Fruit fly (Drosophila melanogaster) whole organism, embryonic: Measurements from ENCODE around the gene Vps53.

Experiments used
- CG11085 ChIP-seq: fragments of 200-800 bp; sonication (Bioruptor generic); IDR thresholded peaks from 2 replicates; pipeline ENCODE4 v1.3.6; 2022; ENCODE audit warnings: missing biosample characterization, missing genetic modification characterization
- CG12769 ChIP-seq: fragments of 200-800 bp; sonication (Bioruptor generic); optimal IDR thresholded peaks from 2 replicates; lab custom pipeline; 2019; ENCODE audit warnings: missing biosample characterization, mild to moderate bottlenecking, missing genetic modification characterization, moderate library complexity
- CG13296 ChIP-seq: fragments of 200-800 bp; sonication (Bioruptor generic); optimal IDR thresholded peaks from 3 replicates; lab custom pipeline; 2018; ENCODE audit warnings: missing biosample characterization, mild to moderate bottlenecking, missing genetic modification characterization
- CG14441 ChIP-seq: fragments of 200-800 bp; sonication (Bioruptor generic); IDR thresholded peaks from 2 replicates; pipeline ENCODE4 v1.3.6; 2022; ENCODE audit warnings: missing biosample characterization, missing genetic modification characterization
- CG15073 ChIP-seq: fragments of 200-800 bp; sonication (Bioruptor generic); optimal IDR thresholded peaks from 2 replicates; lab custom pipeline; 2016; ENCODE audit warnings: missing biosample characterization, missing genetic modification characterization
- CG1647 ChIP-seq: fragments of 200-800 bp; sonication (Bioruptor generic); optimal IDR thresholded peaks from 3 replicates; lab custom pipeline; 2016; ENCODE audit warnings: missing biosample characterization, missing genetic modification characterization
- CG16813 ChIP-seq: fragments of 200-800 bp; sonication (Bioruptor generic); IDR thresholded peaks from 3 replicates; pipeline ENCODE4 v1.3.6; 2022; ENCODE audit warnings: missing biosample characterization, missing genetic modification characterization; ENCODE audit not compliant: partially characterized antibody
- CG17612 ChIP-seq: fragments of 200-800 bp; sonication (Bioruptor generic); IDR thresholded peaks from 2 replicates; pipeline ENCODE4 v1.3.6; 2022; ENCODE audit warnings: missing biosample characterization, missing genetic modification characterization
- CG1792 ChIP-seq: fragments of 200-800 bp; sonication (Bioruptor generic); optimal IDR thresholded peaks from 2 replicates; lab custom pipeline; 2016; ENCODE audit warnings: missing biosample characterization, missing genetic modification characterization
- CG2129 ChIP-seq: fragments of 200-800 bp; sonication (Bioruptor generic); IDR thresholded peaks from 2 replicates; pipeline ENCODE4 v1.3.6; 2022; ENCODE audit warnings: missing biosample characterization, missing genetic modification characterization; ENCODE audit not compliant: partially characterized antibody
- CG2202 ChIP-seq: fragments of 200-800 bp; sonication (Bioruptor generic); optimal IDR thresholded peaks from 2 replicates; lab custom pipeline; 2018; ENCODE audit warnings: missing biosample characterization, mild to moderate bottlenecking, missing genetic modification characterization
- CG31388 ChIP-seq: fragments of 200-800 bp; sonication (Bioruptor generic); optimal IDR thresholded peaks from 2 replicates; lab custom pipeline; 2016; ENCODE audit warnings: missing biosample characterization, missing genetic modification characterization
- CG4328 ChIP-seq: fragments of 200-800 bp; sonication (Bioruptor generic); optimal IDR thresholded peaks from 3 replicates; lab custom pipeline; 2017; ENCODE audit warnings: missing biosample characterization, missing genetic modification reagents, missing genetic modification characterization
- CG5245 ChIP-seq: fragments of 200-800 bp; sonication (Bioruptor generic); optimal IDR thresholded peaks from 3 replicates; lab custom pipeline; 2016; ENCODE audit warnings: missing biosample characterization, missing genetic modification characterization
- CG6813 ChIP-seq: fragments of 200-800 bp; sonication (Bioruptor generic); optimal IDR thresholded peaks from 2 replicates; lab custom pipeline; 2017; ENCODE audit warnings: missing biosample characterization, missing genetic modification characterization, mild to moderate bottlenecking, moderate library complexity, missing genetic modification reagents
- CG7839 ChIP-seq: fragments of 200-800 bp; sonication (Bioruptor generic); optimal IDR thresholded peaks from 3 replicates; lab custom pipeline; 2018; ENCODE audit warnings: missing biosample characterization, mild to moderate bottlenecking, missing genetic modification characterization, moderate library complexity
- CG8924 ChIP-seq: fragments of 200-800 bp; optimal IDR thresholded peaks from 3 replicates; lab custom pipeline; 2019; ENCODE audit warnings: missing biosample characterization, mild to moderate bottlenecking, missing genetic modification characterization, moderate library complexity
- D19B ChIP-seq: fragments of 200-800 bp; sonication (Bioruptor generic); optimal IDR thresholded peaks from 2 replicates; lab custom pipeline; 2017; ENCODE audit warnings: missing biosample characterization, mild to moderate bottlenecking, missing genetic modification characterization
- Doc3 ChIP-seq: fragments of 200-800 bp; sonication (Bioruptor generic); IDR thresholded peaks from 3 replicates; pipeline ENCODE4 v1.3.6; 2022; ENCODE audit warnings: missing biosample characterization, missing genetic modification characterization; ENCODE audit not compliant: partially characterized antibody
- HLH4C ChIP-seq: fragments of 200-800 bp; sonication (Bioruptor generic); IDR thresholded peaks from 3 replicates; pipeline ENCODE4 v1.3.6; 2022; ENCODE audit warnings: missing biosample characterization, missing genetic modification characterization; ENCODE audit not compliant: partially characterized antibody
- Kr ChIP-seq: fragments of 200-800 bp; sonication (Bioruptor generic); optimal IDR thresholded peaks from 2 replicates; lab custom pipeline; 2017; ENCODE audit warnings: missing biosample characterization, mild to moderate bottlenecking, missing genetic modification characterization
- Lim3 ChIP-seq: fragments of 200-800 bp; sonication (Bioruptor generic); IDR thresholded peaks from 2 replicates; pipeline ENCODE4 v1.3.6; 2022; ENCODE audit warnings: missing biosample characterization, missing genetic modification characterization
- Med ChIP-seq: fragments of 200-800 bp; sonication (Bioruptor generic); peaks from one replicate; lab custom pipeline; 2016; ENCODE audit warnings: missing biosample characterization, missing genetic modification characterization, mild to moderate bottlenecking, inconsistent platforms, moderate library complexity
- Meics ChIP-seq: fragments of 200-800 bp; sonication (Bioruptor generic); optimal IDR thresholded peaks from 2 replicates; lab custom pipeline; 2017; ENCODE audit warnings: missing biosample characterization, mild to moderate bottlenecking, missing genetic modification characterization
- Stat92E ChIP-seq, 3 experiments: fragments of >200 bp in 2 of 3; fragments of 200-800 bp in 1 of 3; sonication (Bioruptor generic) in 1 of 3; optimal IDR thresholded peaks; 2 replicates each; lab custom pipeline; 2017 to 2019; ENCODE audit warnings: missing biosample characterization in 3 of 3, missing genetic modification characterization in 3 of 3, mild to moderate bottlenecking in 1 of 3, moderate library complexity in 1 of 3
- Trl ChIP-seq, 3 experiments: fragments of >200 bp in 2 of 3; fragments of 200-800 bp in 1 of 3; sonication (Bioruptor generic) in 1 of 3; optimal IDR thresholded peaks; 2 replicates in 1 of 3; 3 replicates in 2 of 3; lab custom pipeline; 2016 to 2017; ENCODE audit warnings: missing biosample characterization in 1 of 3, missing genetic modification characterization in 1 of 3
- bbx ChIP-seq: fragments of 200-800 bp; sonication (Bioruptor generic); IDR thresholded peaks from 2 replicates; pipeline ENCODE4 v1.3.6; 2022; ENCODE audit warnings: missing biosample characterization, missing genetic modification characterization; ENCODE audit not compliant: partially characterized antibody
- bcd ChIP-seq: fragments of 200-800 bp; sonication (Bioruptor generic); optimal IDR thresholded peaks from 2 replicates; lab custom pipeline; 2017; ENCODE audit warnings: missing biosample characterization, mild to moderate bottlenecking, missing genetic modification characterization
- bowl ChIP-seq: fragments of 200-800 bp; sonication (Bioruptor generic); IDR thresholded peaks from 2 replicates; pipeline ENCODE4 v1.3.6; 2022; ENCODE audit warnings: missing biosample characterization, missing genetic modification characterization
- croc ChIP-seq: fragments of 200-800 bp; sonication (Bioruptor generic); conservative IDR thresholded peaks from 3 replicates; pipeline ENCODE4 v1.3.6; 2022; ENCODE audit warnings: missing biosample characterization, missing genetic modification characterization
- dpn ChIP-seq, 2 experiments: fragments of 200-800 bp; sonication (Bioruptor generic); optimal IDR thresholded peaks; 3 replicates each; lab custom pipeline; 2016; ENCODE audit warnings: missing biosample characterization in 2 of 2, missing genetic modification characterization in 2 of 2
- gcm2 ChIP-seq: fragments of 200-800 bp; sonication (Bioruptor generic); optimal IDR thresholded peaks from 2 replicates; lab custom pipeline; 2016; ENCODE audit warnings: missing biosample characterization, missing genetic modification characterization
- kah ChIP-seq: fragments of 200-800 bp; sonication (Bioruptor generic); optimal IDR thresholded peaks from 2 replicates; lab custom pipeline; 2018; ENCODE audit warnings: missing biosample characterization, mild to moderate bottlenecking, missing genetic modification characterization
- kni ChIP-seq: fragments of 200-800 bp; sonication (Bioruptor generic); optimal IDR thresholded peaks from 3 replicates; lab custom pipeline; 2017; ENCODE audit warnings: mild to moderate bottlenecking, missing biosample characterization, missing genetic modification reagents, missing genetic modification characterization
- maf-S ChIP-seq: fragments of 200-800 bp; sonication (Bioruptor generic); optimal IDR thresholded peaks from 2 replicates; lab custom pipeline; 2016; ENCODE audit warnings: missing biosample characterization, missing genetic modification characterization
- mld ChIP-seq: fragments of 200-800 bp; sonication (Bioruptor generic); IDR thresholded peaks from 3 replicates; pipeline ENCODE4 v1.3.6; 2022; ENCODE audit warnings: missing biosample characterization, missing genetic modification characterization; ENCODE audit not compliant: partially characterized antibody
- pita ChIP-seq: fragments of 200-800 bp; sonication (Bioruptor generic); optimal IDR thresholded peaks from 2 replicates; lab custom pipeline; 2017; ENCODE audit warnings: missing biosample characterization, mild to moderate bottlenecking, missing genetic modification characterization
- pros ChIP-seq: fragments of 200-800 bp; sonication (Bioruptor generic); optimal IDR thresholded peaks from 3 replicates; lab custom pipeline; 2019; ENCODE audit warnings: missing biosample characterization, mild to moderate bottlenecking, missing genetic modification characterization, moderate library complexity
- sens ChIP-seq: fragments of 200-800 bp; sonication (Bioruptor generic); peaks from one replicate; lab custom pipeline; 2016; ENCODE audit warnings: missing biosample characterization, missing genetic modification characterization
- sisA ChIP-seq: fragments of 200-800 bp; sonication (Bioruptor generic); IDR thresholded peaks from 2 replicates; pipeline ENCODE4 v1.3.6; 2022; ENCODE audit warnings: missing biosample characterization, missing genetic modification characterization
- sqz ChIP-seq: fragments of 200-800 bp; sonication (Bioruptor generic); optimal IDR thresholded peaks from 3 replicates; lab custom pipeline; 2018; ENCODE audit warnings: missing biosample characterization, mild to moderate bottlenecking, missing genetic modification characterization
- tll ChIP-seq, 2 experiments: fragments of 200-800 bp in 1 of 2; fragments of >200 bp in 1 of 2; sonication (Bioruptor generic) in 1 of 2; optimal IDR thresholded peaks; 2 replicates each; lab custom pipeline; 2017 to 2019; ENCODE audit warnings: missing biosample characterization in 2 of 2, missing genetic modification characterization in 2 of 2, mild to moderate bottlenecking in 1 of 2, moderate library complexity in 1 of 2
- tna ChIP-seq: fragments of 200-800 bp; sonication (Bioruptor generic); IDR thresholded peaks from 2 replicates; pipeline ENCODE4 v1.3.6; 2022; ENCODE audit warnings: missing biosample characterization, missing genetic modification characterization; ENCODE audit not compliant: partially characterized antibody
- trh ChIP-seq: fragments of 200-800 bp; sonication (Bioruptor generic); optimal IDR thresholded peaks from 2 replicates; lab custom pipeline; 2016; ENCODE audit warnings: missing biosample characterization, missing genetic modification characterization
- tup ChIP-seq: fragments of 200-800 bp; sonication (Bioruptor generic); optimal IDR thresholded peaks from 2 replicates; lab custom pipeline; 2016; ENCODE audit warnings: missing biosample characterization, mild to moderate bottlenecking, missing genetic modification characterization, moderate library complexity
- twi ChIP-seq: fragments of 200-800 bp; optimal IDR thresholded peaks from 2 replicates; lab custom pipeline; 2019; ENCODE audit warnings: missing biosample characterization, mild to moderate bottlenecking, missing genetic modification characterization, moderate library complexity
- zen2 ChIP-seq: fragments of 200-800 bp; sonication (Bioruptor generic); IDR thresholded peaks from 3 replicates; pipeline ENCODE4 v1.3.6; 2022; ENCODE audit warnings: missing biosample characterization, missing genetic modification characterization; ENCODE audit not compliant: partially characterized antibody

The Vps53 gene

DNA sequence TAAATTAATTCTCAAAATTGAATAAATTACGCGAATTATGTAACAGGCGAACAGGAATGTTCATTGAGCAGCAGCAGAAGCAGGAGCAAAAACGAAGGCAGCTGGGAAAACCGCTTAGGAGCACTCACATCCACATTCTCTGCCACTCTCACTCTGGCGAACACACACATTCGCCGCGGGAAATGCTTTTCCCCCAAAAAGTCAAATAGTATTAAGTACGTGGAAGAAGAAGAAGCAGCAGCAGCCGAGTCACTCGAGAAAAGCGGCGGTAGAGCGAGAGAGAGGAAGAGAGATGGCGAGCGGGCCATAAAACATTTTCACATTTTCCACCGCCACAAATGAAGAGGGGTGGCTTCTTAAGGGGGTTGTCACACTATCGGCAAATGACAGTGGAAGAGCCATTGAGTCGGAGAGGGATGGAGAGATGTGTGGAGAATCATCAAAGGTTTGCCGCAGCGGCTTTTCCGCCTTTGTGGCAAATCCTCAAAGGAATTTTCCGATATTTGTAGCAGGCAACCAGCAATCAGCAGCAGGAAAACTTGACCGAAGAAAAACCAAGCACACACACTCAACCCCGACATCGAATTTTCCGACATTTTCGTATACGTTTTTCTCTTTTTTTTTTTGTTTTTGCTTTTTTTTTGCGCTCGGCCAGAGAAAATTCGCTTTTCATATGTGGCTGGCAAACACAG lies 39.1 kb downstream of the Vps53 start (continued):
- TF ChIP-seq tna (GFP tag; lab: Robert Waterston, UW) (no peak), CG5245 (GFP tag; lab: Kevin White, UChicago) (no peak), tup (GFP tag; lab: Kevin White, UChicago) (peak; percentile 34), twi (tag; lab: Kevin White, UChicago) (peak; percentile 40), mld (GFP tag; lab: Robert Waterston, UW) (0 out of 3 replicates have a peak, but pooled peaks have one; percentile 39), sqz (peak; percentile 53), CG2129 (0 out of 2 replicates have a peak, but pooled peaks have one; percentile 4), kah (GFP tag; lab: Kevin White, UChicago) (no peak), bowl (GFP tag; lab: Robert Waterston, UW) (no peak), tll (GFP tag; optimal IDR thresholded peaks at IDR 0.05; lab: Kevin White, UChicago) (peak in 1 of 2 experiments; percentile 90), Doc3 (GFP tag; lab: Robert Waterston, UW) (no peak), Trl (optimal IDR thresholded peaks at IDR 0.05; lab: Kevin White, UChicago) (peak; percentile 45 to 63), Trl (GFP tag; optimal IDR thresholded peaks at IDR 0.05; lab: Kevin White, UChicago) (peak; percentile 13), Stat92E (GFP tag; optimal IDR thresholded peaks at IDR 0.05; lab: Kevin White, UChicago) (peak in 1 of 3 experiments; percentile 77), CG31388 (no peak), CG15073 (GFP tag; lab: Kevin White, UChicago) (no peak), HLH4C (GFP tag; lab: Robert Waterston, UW) (0 out of 3 replicates have a peak, but pooled peaks have one; percentile 22), CG6813 (no peak), sens (GFP tag; lab: Kevin White, UChicago) (peak; percentile 30), Kr (GFP tag; lab: Kevin White, UChicago) (peak; percentile 73), pros (GFP tag; lab: Kevin White, UChicago) (peak; percentile 100), maf-S (GFP tag; lab: Kevin White, UChicago) (no peak), CG4328 (GFP tag; lab: Kevin White, UChicago) (no peak), CG17612 (GFP tag; lab: Robert Waterston, UW) (no peak), CG12769 (tag; lab: Kevin White, UChicago) (peak; percentile 88), croc (GFP tag; lab: Robert Waterston, UW) (no peak), kni (GFP tag; lab: Kevin White, UChicago) (peak; percentile 77), sisA (no peak), zen2 (GFP tag; lab: Robert Waterston, UW) (peak; percentile 13; the same call in 1 of the 3 replicates), CG8924 (tag; lab: Kevin White, UChicago) (peak; percentile 51)

DNA sequence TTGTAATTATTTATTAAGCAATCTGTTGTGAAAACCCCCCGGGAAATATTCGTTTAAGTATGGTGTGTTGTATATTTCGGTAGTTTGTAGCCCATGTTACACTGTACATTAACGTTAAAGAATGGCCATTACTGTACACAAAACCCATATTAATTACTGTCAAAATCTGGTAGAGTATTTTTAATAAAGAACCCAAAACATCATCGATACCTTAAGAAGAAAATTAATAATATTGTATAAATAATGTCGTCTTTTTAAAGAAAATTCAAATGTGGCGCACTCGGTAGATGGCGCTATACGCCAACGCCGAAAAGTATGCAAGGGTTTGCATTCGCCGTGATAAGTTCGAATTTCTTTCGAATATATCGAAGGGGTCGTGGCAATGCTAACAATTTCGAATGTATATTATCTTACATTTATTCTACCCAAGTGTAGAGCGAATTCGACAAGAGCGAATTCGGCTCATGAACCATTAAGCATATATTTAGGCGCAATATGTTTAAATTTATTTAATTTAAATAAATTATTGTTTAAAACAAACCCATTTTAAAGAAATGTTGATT lies 40.2 kb downstream of the Vps53 start:
- TF ChIP-seq CG7839 = no peak
- TF ChIP-seq pita = peak; percentile 92
- no peak for TF ChIP-seq croc (GFP tag; lab: Robert Waterston, UW)
- no peak for TF ChIP-seq Lim3
- TF ChIP-seq bcd = no peak
- TF ChIP-seq CG1792 = no peak
- TF ChIP-seq gcm2 = no peak
- TF ChIP-seq CG1647 (GFP tag; lab: Kevin White, UChicago) = no peak
- TF ChIP-seq CG11085 (GFP tag; lab: Robert Waterston, UW) = no peak
- TF ChIP-seq D19B (GFP tag; lab: Kevin White, UChicago) = no peak
- TF ChIP-seq bbx (GFP tag; lab: Robert Waterston, UW) = no peak
- no peak for TF ChIP-seq Meics (GFP tag; lab: Kevin White, UChicago)
- TF ChIP-seq Med (GFP tag; lab: Kevin White, UChicago) = peak; percentile 81
- TF ChIP-seq CG13296 (GFP tag; lab: Kevin White, UChicago) = no peak
- TF ChIP-seq dpn (GFP tag; optimal IDR thresholded peaks at IDR 0.05; lab: Kevin White, UChicago) = peak in 1 of 2 experiments; percentile 18
- no peak for TF ChIP-seq CG14441 (GFP tag; lab: Robert Waterston, UW)
- no peak for TF ChIP-seq CG2202 (tag; lab: Kevin White, UChicago)
- no peak for TF ChIP-seq trh
- TF ChIP-seq CG16813 (GFP tag; lab: Robert Waterston, UW) = peak; percentile 7; the same call in 1 of the 3 replicates
